Worm (Caenorhabditis elegans) whole organism, L1 larva: Measurements from ENCODE around the gene acdh-12.

Experiments used
- ces-1 ChIP-seq: fragments of 150-350 bp; optimal IDR thresholded peaks from 2 replicates; lab custom pipeline; 2014; ENCODE audit warnings: missing biosample characterization, missing genetic modification reagents, missing genetic modification characterization
- fkh-10 ChIP-seq: sonication (generic microtip); optimal IDR thresholded peaks from 2 replicates; lab custom pipeline; 2017; ENCODE audit warnings: missing biosample characterization, missing genetic modification reagents, missing genetic modification characterization
- lin-13 ChIP-seq: fragments of 150-350 bp; optimal IDR thresholded peaks from 2 replicates; lab custom pipeline; 2014; ENCODE audit warnings: missing biosample characterization, missing genetic modification reagents, missing genetic modification characterization
- nhr-237 ChIP-seq: fragments of 150-350 bp; optimal IDR thresholded peaks from 2 replicates; lab custom pipeline; 2014; ENCODE audit warnings: missing biosample characterization, missing genetic modification characterization
- nhr-28 ChIP-seq: fragments of 150-350 bp; optimal IDR thresholded peaks from 2 replicates; lab custom pipeline; 2014; ENCODE audit warnings: missing biosample characterization, missing genetic modification characterization
- skn-1 ChIP-seq: fragments of 150-350 bp; optimal IDR thresholded peaks from 2 replicates; lab custom pipeline; 2014; ENCODE audit warnings: missing biosample characterization, missing genetic modification characterization

- TF ChIP-seq ces-1 (GFP tag; lab: Kevin White, UChicago) (no peak), fkh-10 (no peak), skn-1 (tag; lab: Kevin White, UChicago) (no peak), lin-13 (GFP tag; lab: Kevin White, UChicago) (no peak), nhr-237 (tag; lab: Kevin White, UChicago) (no peak), nhr-28 (no peak)
Measured at ce11 chrII:7144307-7144706, 51.1 kb downstream of the acdh-12 start, which contains the start of gene npr-31.
